Fruit fly (Drosophila melanogaster) whole organism, embryonic: ENCODE measurements around the gene HP1c.

Experiments used
- CG10147 ChIP-seq: fragments of 200-800 bp; sonication (Bioruptor generic); optimal IDR thresholded peaks from 2 replicates; lab custom pipeline; 2019; ENCODE audit warnings: missing biosample characterization, mild to moderate bottlenecking, missing genetic modification characterization, moderate library complexity
- CG10979 ChIP-seq: fragments of 200-800 bp; sonication (Bioruptor generic); optimal IDR thresholded peaks from 2 replicates; lab custom pipeline; 2018; ENCODE audit warnings: missing biosample characterization, mild to moderate bottlenecking, missing genetic modification characterization, moderate library complexity
- CG6689 ChIP-seq: fragments of 200-800 bp; sonication (Bioruptor generic); IDR thresholded peaks from 2 replicates; pipeline ENCODE4 v1.3.6; 2022; ENCODE audit warnings: missing biosample characterization, missing genetic modification characterization
- Dip2 ChIP-seq: fragments of 200-800 bp; sonication (Bioruptor generic); IDR thresholded peaks from 2 replicates; pipeline ENCODE4 v1.3.6; 2022; ENCODE audit warnings: missing biosample characterization, missing genetic modification characterization
- Kr ChIP-seq: fragments of 200-800 bp; sonication (Bioruptor generic); optimal IDR thresholded peaks from 2 replicates; lab custom pipeline; 2017; ENCODE audit warnings: missing biosample characterization, mild to moderate bottlenecking, missing genetic modification characterization
- eve ChIP-seq, 2 experiments: fragments of >200 bp; optimal IDR thresholded peaks; 2 replicates each; lab custom pipeline; 2017; ENCODE audit warnings: missing biosample characterization in 2 of 2, missing genetic modification characterization in 2 of 2
- ftz-f1 ChIP-seq: fragments of 200-800 bp; sonication (Bioruptor generic); optimal IDR thresholded peaks from 2 replicates; lab custom pipeline; 2016; ENCODE audit warnings: missing biosample characterization, missing genetic modification characterization
- her ChIP-seq: fragments of 200-800 bp; sonication (Bioruptor generic); optimal IDR thresholded peaks from 2 replicates; lab custom pipeline; 2016; ENCODE audit warnings: missing biosample characterization, missing genetic modification characterization
- hkb ChIP-seq, 2 experiments: fragments of 200-800 bp in 1 of 2; fragments of >200 bp in 1 of 2; sonication (Bioruptor generic) in 1 of 2; IDR thresholded peaks in 1 of 2; optimal IDR thresholded peaks in 1 of 2; 2 replicates each; pipeline versions ENCODE4 v1.3.6 to Lab custom; 2017 to 2022; ENCODE audit warnings: missing biosample characterization in 1 of 2, missing genetic modification characterization in 1 of 2
- jigr1 ChIP-seq: fragments of 200-800 bp; sonication (Bioruptor generic); IDR thresholded peaks from 3 replicates; pipeline ENCODE4 v1.3.6; 2022; ENCODE audit warnings: missing biosample characterization, missing genetic modification characterization
- nau ChIP-seq: fragments of 200-800 bp; sonication (Bioruptor generic); optimal IDR thresholded peaks from 3 replicates; lab custom pipeline; 2017; ENCODE audit warnings: missing biosample characterization, mild to moderate bottlenecking, missing genetic modification characterization, missing genetic modification reagents
- pan ChIP-seq, 4 experiments: fragments of >200 bp in 3 of 4; fragments of 200-800 bp in 1 of 4; sonication (Bioruptor generic) in 1 of 4; optimal IDR thresholded peaks in 3 of 4; IDR thresholded peaks in 1 of 4; 2 replicates each; pipeline versions ENCODE4 v1.3.6 to Lab custom; 2017 to 2022; ENCODE audit warnings: missing biosample characterization in 2 of 4, missing genetic modification characterization in 2 of 4, mixed read lengths in 1 of 4
- pfk ChIP-seq: fragments of 200-800 bp; sonication (Bioruptor generic); optimal IDR thresholded peaks from 2 replicates; lab custom pipeline; 2018; ENCODE audit warnings: missing biosample characterization, mild to moderate bottlenecking, missing genetic modification characterization, moderate library complexity
- tap ChIP-seq: fragments of 200-800 bp; optimal IDR thresholded peaks from 3 replicates; lab custom pipeline; 2019; ENCODE audit warnings: missing biosample characterization, mild to moderate bottlenecking, missing genetic modification characterization, moderate library complexity

DNA sequence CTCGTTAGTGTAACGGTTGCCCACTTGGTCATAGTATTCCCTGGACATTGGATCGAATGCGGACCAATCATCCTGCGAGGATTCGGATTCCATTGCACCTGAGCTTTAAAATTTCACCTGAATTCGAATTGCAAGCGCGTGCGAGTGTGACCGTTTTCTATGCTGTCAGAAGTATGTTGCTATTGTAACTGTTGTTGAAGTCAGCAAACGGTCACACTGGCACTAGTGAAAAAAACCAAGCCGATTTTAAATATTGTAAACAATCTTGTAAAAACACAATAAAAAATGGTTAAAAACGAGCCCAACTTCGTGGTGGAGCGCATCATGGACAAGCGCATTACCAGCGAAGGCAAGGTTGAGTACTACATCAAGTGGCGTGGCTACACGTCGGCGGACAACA, at the start of gene HP1c, which contains the start of gene vret:
- no peak for TF ChIP-seq CG6689 (GFP tag; lab: Robert Waterston, UW)
- TF ChIP-seq pfk (GFP tag; lab: Kevin White, UChicago): no peak
- no peak for TF ChIP-seq Dip2
- TF ChIP-seq Kr (GFP tag; lab: Kevin White, UChicago): no peak
- no peak for TF ChIP-seq hkb (optimal IDR thresholded peaks at IDR 0.05; lab: Kevin White, UChicago)
- no peak for TF ChIP-seq hkb (GFP tag; IDR thresholded peaks at IDR 0.05; lab: Robert Waterston, UW)
- no peak for TF ChIP-seq eve (GFP tag; optimal IDR thresholded peaks at IDR 0.05; lab: Kevin White, UChicago)
- TF ChIP-seq CG10979 (tag; lab: Kevin White, UChicago): no peak
- TF ChIP-seq tap: no peak
- no peak for TF ChIP-seq pan (optimal IDR thresholded peaks at IDR 0.05; lab: Kevin White, UChicago)
- TF ChIP-seq pan (GFP tag; optimal IDR thresholded peaks at IDR 0.05 in 1 of 2, IDR thresholded peaks at IDR 0.05 in 1 of 2): no peak
- TF ChIP-seq CG10147 (GFP tag; lab: Kevin White, UChicago): no peak
- no peak for TF ChIP-seq her (GFP tag; lab: Kevin White, UChicago)
- no peak for TF ChIP-seq ftz-f1 (GFP tag; lab: Kevin White, UChicago)
- no peak for TF ChIP-seq nau
- TF ChIP-seq jigr1: no peak
